Fruit fly (Drosophila melanogaster) S2 (cell line): ENCODE data around the gene Rab7.

Experiments used
- CG8478 ChIP-seq: fragments of >200 bp; optimal IDR thresholded peaks from 2 replicates; lab custom pipeline; 2018
- CTCF ChIP-seq, 2 experiments: fragments of >200 bp; optimal IDR thresholded peaks; 2 replicates each; lab custom pipeline; 2018

Rab7 gene

dm6 chr3R:23992823-23993797, at the start of gene Rab7, which contains the start of gene Epp:
Gene Rab7, plus strand, starts transcription at chr3R:23993008.
Gene Epp, minus strand, starts transcription at chr3R:23992916.
- TF ChIP-seq CTCF (optimal IDR thresholded peaks at IDR 0.05; lab: Kevin White, UChicago) (peak in 1 of 2 experiments; percentile 13), CG8478 (no peak)

DNA sequence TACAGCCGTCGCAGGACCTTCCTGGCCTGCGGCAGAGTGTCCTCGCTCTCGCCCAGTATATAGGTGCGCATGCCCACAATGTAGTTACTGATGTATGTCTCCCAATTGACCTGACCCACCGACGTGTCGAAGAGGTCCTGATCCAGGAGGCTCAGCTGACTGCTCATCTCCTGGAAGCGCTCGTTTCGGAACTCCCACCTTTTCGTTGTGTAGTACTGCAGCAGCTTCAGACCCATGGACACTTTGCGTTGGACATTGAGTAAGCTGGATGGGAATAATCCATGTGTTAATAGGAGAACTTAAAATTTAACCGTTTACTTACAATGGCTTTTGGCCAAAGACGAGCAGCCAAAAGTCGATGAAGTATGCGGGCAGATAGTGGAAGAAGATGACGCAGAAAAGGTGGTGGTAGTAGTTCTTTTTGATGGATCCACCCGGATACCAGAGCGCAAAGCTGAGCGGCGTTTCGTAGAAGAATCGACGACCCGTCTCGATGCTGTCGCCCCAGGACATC, 48.9 kb upstream of the Rab7 start:
- TF ChIP-seq CG8478, result no peak
- TF ChIP-seq CTCF (optimal IDR thresholded peaks at IDR 0.05; lab: Kevin White, UChicago), result no peak

DNA sequence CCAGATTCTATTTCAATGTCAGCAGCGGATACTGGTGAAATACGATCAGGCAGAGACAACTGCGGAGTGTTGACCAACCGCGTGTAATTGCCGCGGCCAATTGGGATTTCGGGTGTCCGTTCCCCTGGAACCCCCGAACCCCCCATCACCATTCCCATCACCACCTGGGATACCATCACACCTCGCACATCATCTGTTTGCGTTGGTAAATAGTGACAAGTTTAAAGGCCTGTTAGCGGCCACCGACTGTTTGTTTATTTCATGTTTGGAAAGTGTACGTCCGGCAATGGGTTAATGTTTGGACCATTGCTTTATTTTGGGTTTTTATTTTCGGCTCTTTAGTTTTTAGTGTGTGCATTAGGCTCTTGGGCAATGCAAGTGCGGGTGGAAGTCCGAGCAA, 45.8 kb upstream of the Rab7 start:
- TF ChIP-seq CTCF (optimal IDR thresholded peaks at IDR 0.05; lab: Kevin White, UChicago), result no peak
- TF ChIP-seq CG8478, result no peak

- no peak for TF ChIP-seq CG8478
- no peak for TF ChIP-seq CTCF (optimal IDR thresholded peaks at IDR 0.05; lab: Kevin White, UChicago)
These were observed 44.6 kb upstream of the Rab7 start, which contains the start of gene CG12268 for dm6 chr3R:23948324-23948465. Gene CG12268, minus strand, starts transcription at chr3R:23948424.

dm6 chr3R:23948466-23949413, 44.1 kb upstream of the Rab7 start:
- no peak for TF ChIP-seq CG8478
- TF ChIP-seq CTCF (optimal IDR thresholded peaks at IDR 0.05; lab: Kevin White, UChicago), result no peak

- no peak for TF ChIP-seq CG8478
- no peak for TF ChIP-seq CTCF (optimal IDR thresholded peaks at IDR 0.05; lab: Kevin White, UChicago)
These were observed 37.4 kb upstream of the Rab7 start for dm6 chr3R:23955380-23955779.

dm6 chr3R:23958091-23958838, 34.5 kb upstream of the Rab7 start, which contains the start of the genes GluProRS and AP-1sigma:
Gene GluProRS, minus strand, starts transcription at chr3R:23958391.
Gene AP-1sigma, plus strand, starts transcription at chr3R:23958651.
- TF ChIP-seq CTCF (optimal IDR thresholded peaks at IDR 0.05; lab: Kevin White, UChicago), result no peak
- no peak for TF ChIP-seq CG8478

DNA sequence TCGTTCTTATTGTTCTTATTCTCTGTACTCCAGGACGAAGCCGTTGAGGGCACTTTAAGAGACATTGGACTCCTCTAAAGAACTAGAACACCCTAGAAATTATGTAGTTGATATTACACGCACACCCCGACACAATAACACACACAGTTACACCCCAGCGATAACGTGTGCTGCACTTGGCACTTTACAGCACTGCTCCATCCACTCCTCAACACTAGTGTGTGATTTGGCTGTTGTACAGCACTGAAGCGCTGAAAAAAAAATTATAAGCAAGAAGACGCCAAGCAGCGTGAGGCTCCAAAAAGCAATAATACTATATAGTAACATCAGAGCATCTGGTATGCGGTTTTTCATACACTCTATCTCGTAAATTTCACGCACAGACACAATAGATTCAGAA, 31.9 kb upstream of the Rab7 start:
- TF ChIP-seq CG8478 (no peak), CTCF (optimal IDR thresholded peaks at IDR 0.05; lab: Kevin White, UChicago) (no peak)

DNA sequence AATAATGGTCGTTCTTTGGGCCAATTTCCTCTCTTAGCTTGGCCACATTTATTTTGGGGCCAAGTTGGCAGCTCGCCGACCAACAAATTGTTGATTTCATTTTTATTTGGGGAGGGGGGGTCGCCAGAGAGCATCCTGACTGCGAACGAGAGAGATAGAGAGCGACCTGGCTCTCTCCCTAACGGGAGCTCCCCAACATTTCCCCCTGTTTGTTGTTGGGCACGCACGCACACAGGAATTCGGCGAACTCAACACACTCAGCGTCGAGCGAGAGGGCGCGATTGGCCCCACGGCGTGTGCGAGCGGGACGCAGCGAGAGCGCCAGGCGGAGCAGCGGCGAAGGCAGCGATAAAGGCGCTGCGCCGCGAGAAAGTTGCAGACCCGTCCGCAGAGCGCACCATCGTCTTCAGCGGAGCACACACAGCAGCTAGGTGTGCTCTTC, 30.0 kb upstream of the Rab7 start, which contains the start of gene CG31140:
CG31140 (plus strand) TSS at position 400 of the 442 bp plus-strand sequence.
- TF ChIP-seq CG8478 (no peak), CTCF (optimal IDR thresholded peaks at IDR 0.05; lab: Kevin White, UChicago) (no peak)

DNA sequence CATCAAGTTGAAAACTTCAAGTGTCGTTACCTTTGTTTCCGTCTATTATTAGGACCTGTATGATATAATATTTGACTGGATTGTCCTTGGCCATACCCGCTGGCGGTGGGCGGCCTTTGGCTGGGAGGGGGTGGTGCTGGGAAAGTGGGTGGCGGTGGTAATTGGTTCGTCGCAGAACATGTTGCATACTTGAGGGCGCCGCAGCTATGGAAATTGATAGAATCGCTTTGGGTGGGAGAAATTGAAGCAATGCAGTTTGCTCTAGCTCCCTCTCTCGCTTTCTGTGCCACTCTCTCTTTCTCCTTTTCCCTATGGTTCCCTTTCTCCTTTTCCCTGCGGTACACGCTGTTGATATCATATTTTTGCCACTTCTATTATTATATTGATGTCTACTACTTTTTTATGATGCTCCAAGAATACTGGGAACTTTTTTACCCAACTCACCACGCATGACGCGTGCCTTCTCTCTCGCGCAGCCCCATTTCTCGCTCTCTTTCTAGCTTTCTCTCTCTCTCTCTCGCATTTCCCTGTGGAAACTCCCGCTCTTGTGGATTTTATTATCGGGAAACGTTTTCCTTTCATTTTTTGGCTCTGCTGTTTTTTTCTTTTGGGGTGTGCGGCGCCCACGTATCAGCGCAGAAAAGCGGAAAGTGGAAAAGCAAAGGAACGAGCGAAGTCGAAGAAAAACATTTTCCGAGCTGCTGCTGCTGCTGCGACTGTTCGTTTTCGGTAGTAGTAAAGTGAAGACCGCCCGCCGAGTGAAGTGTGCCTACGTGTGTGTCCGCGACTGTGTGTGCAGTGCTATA, 27.7 kb upstream of the Rab7 start:
- TF ChIP-seq CG8478, result no peak

- TF ChIP-seq CG8478 (no peak), CTCF (optimal IDR thresholded peaks at IDR 0.05; lab: Kevin White, UChicago) (no peak)
These were observed 23.4 kb upstream of the Rab7 start for dm6 chr3R:23969449-23969848.

- no peak for TF ChIP-seq CTCF (optimal IDR thresholded peaks at IDR 0.05; lab: Kevin White, UChicago)
- TF ChIP-seq CG8478, result no peak
These were observed 21.6 kb upstream of the Rab7 start for dm6 chr3R:23971208-23971607.

DNA sequence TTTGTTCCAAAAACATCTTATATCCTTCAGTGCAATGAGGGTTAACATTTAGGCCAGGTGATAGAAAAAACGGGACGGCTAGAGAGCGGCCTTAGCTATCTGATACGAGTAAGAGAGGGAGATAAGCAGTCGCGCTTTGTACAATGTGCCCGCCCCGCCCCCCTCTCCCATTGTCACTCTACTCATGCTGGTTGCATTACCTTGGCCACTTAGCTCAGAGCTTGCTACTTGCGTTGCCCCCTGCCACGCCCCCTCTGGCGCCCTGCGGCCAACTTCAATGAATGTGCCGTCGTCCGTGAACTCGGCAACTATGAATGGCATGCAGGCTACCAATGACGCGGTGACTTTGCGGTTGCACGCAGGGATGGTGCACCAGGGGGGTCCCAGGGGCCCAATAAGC, 21.0 kb upstream of the Rab7 start:
- TF ChIP-seq CG8478, result no peak

dm6 chr3R:23981645-23982044, 11.2 kb upstream of the Rab7 start:
- TF ChIP-seq CTCF (optimal IDR thresholded peaks at IDR 0.05; lab: Kevin White, UChicago) (no peak), CG8478 (no peak)
